Worm (Caenorhabditis elegans) whole organism, L2 larva: ENCODE data around the gene tim-1.
A peak's percentile ranks its signal among the peaks of the same experiment; 100 is the strongest.

Source experiments
- C34F6.9 ChIP-seq: fragments of 150-350 bp; optimal IDR thresholded peaks from 2 replicates; lab custom pipeline; 2014; ENCODE audit warnings: missing biosample characterization, missing genetic modification characterization
- F13H6.1 ChIP-seq: sonication (generic microtip); optimal IDR thresholded peaks from 2 replicates; lab custom pipeline; 2016; ENCODE audit warnings: missing genetic modification characterization, missing compliant biosample characterization
- ZK546.5 ChIP-seq: sonication (generic microtip); optimal IDR thresholded peaks from 2 replicates; lab custom pipeline; 2017; ENCODE audit warnings: missing biosample characterization, missing genetic modification characterization
- alr-1 ChIP-seq: fragments of 150-350 bp; optimal IDR thresholded peaks from 2 replicates; lab custom pipeline; 2014; ENCODE audit warnings: missing biosample characterization, missing genetic modification characterization
- aly-2 ChIP-seq: fragments of 150-350 bp; optimal IDR thresholded peaks from 2 replicates; lab custom pipeline; 2014; ENCODE audit warnings: missing biosample characterization, missing genetic modification characterization
- ceh-16 ChIP-seq: fragments of 150-350 bp; optimal IDR thresholded peaks from 2 replicates; lab custom pipeline; 2014; ENCODE audit warnings: missing biosample characterization, missing genetic modification characterization
- crh-2 ChIP-seq: sonication (generic microtip); optimal IDR thresholded peaks from 2 replicates; lab custom pipeline; 2017; ENCODE audit warnings: missing biosample characterization, missing genetic modification characterization
- dmd-4 ChIP-seq: sonication (generic microtip); optimal IDR thresholded peaks from 2 replicates; lab custom pipeline; 2017; ENCODE audit warnings: missing biosample characterization, missing genetic modification characterization
- elt-1 ChIP-seq: fragments of 150-350 bp; optimal IDR thresholded peaks from 2 replicates; lab custom pipeline; 2014; ENCODE audit warnings: missing biosample characterization, missing genetic modification characterization
- elt-3 ChIP-seq: sonication (generic microtip); optimal IDR thresholded peaks from 2 replicates; lab custom pipeline; 2017; ENCODE audit warnings: missing biosample characterization, missing genetic modification characterization
- fos-1 ChIP-seq: fragments of 150-350 bp; optimal IDR thresholded peaks from 2 replicates; lab custom pipeline; 2014; ENCODE audit warnings: missing biosample characterization, missing genetic modification characterization
- gmeb-1 ChIP-seq: fragments of 150-350 bp; optimal IDR thresholded peaks from 2 replicates; lab custom pipeline; 2014; ENCODE audit warnings: missing biosample characterization, missing genetic modification characterization
- lin-11 ChIP-seq: fragments of 150-350 bp; sonication (generic microtip); optimal IDR thresholded peaks from 2 replicates; lab custom pipeline; 2014; ENCODE audit warnings: missing biosample characterization, missing genetic modification characterization, inconsistent platforms, mixed read lengths
- lin-13 ChIP-seq: fragments of 150-350 bp; optimal IDR thresholded peaks from 2 replicates; lab custom pipeline; 2014; ENCODE audit warnings: missing biosample characterization, missing genetic modification reagents, missing genetic modification characterization
- lin-39 ChIP-seq: fragments of 150-350 bp; optimal IDR thresholded peaks from 2 replicates; lab custom pipeline; 2014; ENCODE audit warnings: missing biosample characterization, missing genetic modification reagents, missing genetic modification characterization
- lsy-2 ChIP-seq, 2 experiments: fragments of 150-350 bp in 1 of 2; sonication (generic microtip) in 1 of 2; optimal IDR thresholded peaks; 2 replicates each; lab custom pipeline; 2014 to 2017; ENCODE audit warnings: missing biosample characterization in 2 of 2, missing genetic modification characterization in 2 of 2
- mbf-1 ChIP-seq: sonication (generic microtip); optimal IDR thresholded peaks from 2 replicates; lab custom pipeline; 2017; ENCODE audit warnings: missing biosample characterization, missing genetic modification characterization
- nhr-10 ChIP-seq: sonication (generic microtip); optimal IDR thresholded peaks from 2 replicates; lab custom pipeline; 2017; ENCODE audit warnings: missing biosample characterization, missing genetic modification characterization
- nhr-129 ChIP-seq: fragments of 150-350 bp; optimal IDR thresholded peaks from 2 replicates; lab custom pipeline; 2014; ENCODE audit warnings: missing biosample characterization, missing genetic modification characterization
- nhr-25 ChIP-seq: fragments of 150-350 bp; sonication (generic microtip); optimal IDR thresholded peaks from 3 replicates; lab custom pipeline; 2014; ENCODE audit warnings: missing biosample characterization, missing genetic modification characterization
- nhr-6 ChIP-seq: fragments of 150-350 bp; optimal IDR thresholded peaks from 2 replicates; lab custom pipeline; 2014; ENCODE audit warnings: missing biosample characterization, missing genetic modification characterization
- nhr-77 ChIP-seq: fragments of 150-350 bp; optimal IDR thresholded peaks from 2 replicates; lab custom pipeline; 2014; ENCODE audit warnings: missing biosample characterization, missing genetic modification characterization
- skn-1 ChIP-seq: sonication (generic microtip); optimal IDR thresholded peaks from 2 replicates; lab custom pipeline; 2017; ENCODE audit warnings: missing biosample characterization, missing genetic modification characterization
- sma-3 ChIP-seq: sonication (generic microtip); optimal IDR thresholded peaks from 2 replicates; lab custom pipeline; 2016; ENCODE audit warnings: missing genetic modification reagents, missing genetic modification characterization, missing compliant biosample characterization
- sma-9 ChIP-seq, 2 experiments: fragments of 150-350 bp in 1 of 2; sonication (generic microtip) in 1 of 2; optimal IDR thresholded peaks; 2 replicates each; lab custom pipeline; 2014 to 2016; ENCODE audit warnings: missing genetic modification characterization in 2 of 2, mild to moderate bottlenecking in 1 of 2, missing biosample characterization in 1 of 2, missing compliant biosample characterization in 1 of 2, missing genetic modification reagents in 1 of 2, moderate library complexity in 1 of 2
- snpc-4 ChIP-seq: fragments of 150-350 bp; optimal IDR thresholded peaks from 2 replicates; lab custom pipeline; 2014; ENCODE audit warnings: missing biosample characterization, missing genetic modification characterization
- unc-55 ChIP-seq: fragments of 150-350 bp; sonication (generic microtip); optimal IDR thresholded peaks from 3 replicates; lab custom pipeline; 2014; ENCODE audit warnings: missing biosample characterization, missing genetic modification reagents, missing genetic modification characterization
- unc-62 ChIP-seq: fragments of 150-350 bp; optimal IDR thresholded peaks from 2 replicates; lab custom pipeline; 2014; ENCODE audit warnings: missing biosample characterization, missing genetic modification reagents, missing genetic modification characterization
- ztf-1 ChIP-seq: fragments of 200-800 bp; sonication (Bioruptor generic); conservative IDR thresholded peaks from 2 replicates; pipeline ENCODE4 v1.3.6; 2022; ENCODE audit warnings: missing genetic modification characterization, missing compliant biosample characterization

The tim-1 gene

ce11 chrIII:12235359-12235758, 14.6 kb downstream of the tim-1 start:
- TF ChIP-seq mbf-1, result no peak
- no peak for TF ChIP-seq nhr-77 (tag; lab: Kevin White, UChicago)
- TF ChIP-seq lin-11 (tag; lab: Kevin White, UChicago), result no peak
- no peak for TF ChIP-seq ztf-1 (GFP tag; lab: Robert Waterston, UW)

- TF ChIP-seq sma-3 (GFP tag; lab: Kevin White, UChicago) (no peak), unc-62 (GFP tag; lab: Kevin White, UChicago) (no peak), fos-1 (tag; lab: Kevin White, UChicago) (no peak), ZK546.5 (tag; lab: Kevin White, UChicago) (no peak), nhr-10 (no peak), nhr-25 (no peak), elt-3 (tag; lab: Kevin White, UChicago) (no peak), dmd-4 (tag; lab: Kevin White, UChicago) (no peak)
Measured at ce11 chrIII:12233493-12233892, 16.5 kb downstream of the tim-1 start.

ce11 chrIII:12231539-12231938, 18.4 kb downstream of the tim-1 start:
- TF ChIP-seq nhr-6, result no peak
- TF ChIP-seq dmd-4 (tag; lab: Kevin White, UChicago), result no peak
- TF ChIP-seq, all 48 proteins: peak for 0

- TF ChIP-seq unc-55 (GFP tag; lab: Kevin White, UChicago) (no peak), mbf-1 (no peak), ztf-1 (GFP tag; lab: Robert Waterston, UW) (no peak), aly-2 (tag; lab: Kevin White, UChicago) (no peak), sma-3 (GFP tag; lab: Kevin White, UChicago) (no peak), F13H6.1 (tag; lab: Kevin White, UChicago) (no peak), nhr-10 (no peak), nhr-25 (no peak), ceh-16 (tag; lab: Kevin White, UChicago) (no peak), lin-39 (tag; lab: Kevin White, UChicago) (no peak), lsy-2 (tag; optimal IDR thresholded peaks at IDR 0.05; lab: Kevin White, UChicago) (no peak), nhr-129 (tag; lab: Kevin White, UChicago) (no peak), sma-9 (GFP tag; optimal IDR thresholded peaks at IDR 0.05; lab: Kevin White, UChicago) (no peak), sma-9 (tag; optimal IDR thresholded peaks at IDR 0.05; lab: Kevin White, UChicago) (no peak), ZK546.5 (tag; lab: Kevin White, UChicago) (no peak)
Measured at ce11 chrIII:12230195-12230594, 19.8 kb downstream of the tim-1 start.

- no peak for TF ChIP-seq nhr-10
Measured at ce11 chrIII:12227935-12228334, 22.0 kb downstream of the tim-1 start.

- TF ChIP-seq nhr-25, result peak; percentile 47
- TF ChIP-seq skn-1 (tag; lab: Kevin White, UChicago), result no peak
- peak; percentile 22 to 82 for TF ChIP-seq lsy-2 (tag; optimal IDR thresholded peaks at IDR 0.05; lab: Kevin White, UChicago)
- TF ChIP-seq lin-11 (tag; lab: Kevin White, UChicago), result peak; percentile 52
- peak; percentile 19 for TF ChIP-seq snpc-4 (tag; lab: Kevin White, UChicago)
- TF ChIP-seq sma-3 (GFP tag; lab: Kevin White, UChicago), result peak; percentile 32
- peak; percentile 22 for TF ChIP-seq F13H6.1 (tag; lab: Kevin White, UChicago)
- TF ChIP-seq elt-1 (tag; lab: Kevin White, UChicago), result no peak
- TF ChIP-seq nhr-129 (tag; lab: Kevin White, UChicago), result peak; percentile 36
- peak; percentile 91 for TF ChIP-seq gmeb-1 (tag; lab: Kevin White, UChicago)
- TF ChIP-seq crh-2 (tag; lab: Kevin White, UChicago), result peak; percentile 62
- no peak for TF ChIP-seq alr-1 (tag; lab: Kevin White, UChicago)
- peak; percentile 71 for TF ChIP-seq C34F6.9 (tag; lab: Kevin White, UChicago)
- no peak for TF ChIP-seq nhr-6
- no peak for TF ChIP-seq ceh-16 (tag; lab: Kevin White, UChicago)
- peak; percentile 75 for TF ChIP-seq unc-55 (GFP tag; lab: Kevin White, UChicago)
- TF ChIP-seq lin-13 (GFP tag; lab: Kevin White, UChicago), result peak; percentile 40
Measured at ce11 chrIII:12226089-12226682, 23.8 kb downstream of the tim-1 start, which contains the start of the genes Y75B8A.18 and Y75B8A.19. Gene Y75B8A.18 (minus strand): TSS chrIII:12226230. Gene Y75B8A.19 (plus strand): TSS chrIII:12226632.
